Fruit fly (Drosophila melanogaster) whole organism: ENCODE measurements around the gene bif.

Experiments used
- CG8478 ChIP-seq: fragments of >200 bp; optimal IDR thresholded peaks from 2 replicates; lab custom pipeline; 2018; ENCODE audit warnings: inconsistent platforms
- pan ChIP-seq: fragments of >200 bp; optimal IDR thresholded peaks from 2 replicates; lab custom pipeline; 2017
- psq ChIP-seq: fragments of >200 bp; optimal IDR thresholded peaks from 2 replicates; lab custom pipeline; 2017
- usp ChIP-seq: fragments of >200 bp; optimal IDR thresholded peaks from 2 replicates; lab custom pipeline; 2017; ENCODE audit warnings: missing biosample characterization, missing genetic modification characterization, mixed read lengths

DNA sequence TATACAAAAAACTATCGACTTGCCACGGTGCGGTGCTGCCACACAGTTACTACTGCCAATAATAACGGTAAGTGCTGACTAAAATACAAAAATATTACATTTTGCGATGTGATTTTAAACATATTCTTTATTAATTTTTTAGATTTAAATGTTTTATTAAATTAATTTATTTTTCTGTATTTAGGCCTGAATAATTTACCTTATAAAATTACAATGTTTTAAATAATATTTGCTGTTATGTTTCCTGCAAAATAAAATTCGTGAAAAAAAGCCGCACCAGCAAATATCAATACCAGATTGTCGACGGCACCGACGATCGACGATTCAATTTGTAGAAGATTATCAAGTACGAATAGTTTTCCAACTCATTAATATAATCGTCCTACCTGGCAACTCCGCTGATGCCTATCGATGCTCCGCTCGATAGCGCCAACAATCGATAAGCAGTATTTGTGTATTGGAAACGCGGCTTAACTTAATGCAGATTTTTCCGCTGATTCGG lies at the start of gene bif, which contains the start of gene Vlet:
- TF ChIP-seq psq, result no peak
- no peak for TF ChIP-seq usp
- no peak for TF ChIP-seq pan (lab: Kevin White, UChicago)
- TF ChIP-seq CG8478 (lab: Kevin White, UChicago), result no peak
